Fruit fly (Drosophila melanogaster): ENCODE data around the gene rdgB.

Gene rdgB

DNA sequence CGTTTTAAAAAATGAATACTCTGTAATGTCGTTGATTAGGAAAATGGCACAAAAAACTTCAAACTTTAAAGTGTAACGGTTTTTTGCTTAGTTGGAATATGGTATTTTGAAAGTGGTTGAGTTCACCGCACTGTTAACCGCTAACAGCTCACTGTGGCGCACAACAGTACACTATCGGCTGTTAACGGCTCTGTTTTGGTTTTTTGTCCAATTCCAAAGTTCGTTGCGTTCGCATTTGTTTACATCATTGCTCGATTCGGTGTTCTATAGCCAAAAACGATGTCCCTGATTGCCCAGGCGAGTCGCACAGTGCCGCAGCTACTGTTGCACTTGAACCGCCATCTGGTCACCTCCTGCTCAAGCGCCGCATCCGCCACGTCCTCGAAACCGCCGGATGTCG, 48.9 kb downstream of the rdgB start, which contains the start of gene CG11095 (continued):
- TF ChIP-seq gce (GFP tag; IDR thresholded peaks at IDR 0.05): no peak
- no peak for TF ChIP-seq mam (GFP tag; optimal IDR thresholded peaks at IDR 0.05)
- TF ChIP-seq CG9437 (GFP tag; optimal IDR thresholded peaks at IDR 0.05): no peak
- no peak for TF ChIP-seq CG7987 (GFP tag; optimal IDR thresholded peaks at IDR 0.05)
- TF ChIP-seq insv (GFP tag; optimal IDR thresholded peaks at IDR 0.05): no peak
- no peak for TF ChIP-seq Side (GFP tag; optimal IDR thresholded peaks at IDR 0.05)
- no peak for TF ChIP-seq CG2120 (GFP tag; optimal IDR thresholded peaks at IDR 0.05)
- no peak for TF ChIP-seq Optix (GFP tag; IDR thresholded peaks at IDR 0.05)
- TF ChIP-seq CG12236 (GFP tag; optimal IDR thresholded peaks at IDR 0.05): no peak
- TF ChIP-seq klu (GFP tag; IDR thresholded peaks at IDR 0.05): no peak
- no peak for TF ChIP-seq CG2875 (GFP tag; optimal IDR thresholded peaks at IDR 0.05)
- TF ChIP-seq CG15514 (GFP tag; optimal IDR thresholded peaks at IDR 0.05): peak; percentile 54
- peak; percentile 19 for TF ChIP-seq CTCF (GFP tag; optimal IDR thresholded peaks at IDR 0.05)
- no peak for TF ChIP-seq CG43689 (GFP tag; IDR thresholded peaks at IDR 0.05)
- TF ChIP-seq ttk (GFP tag; IDR thresholded peaks at IDR 0.05): no peak
- TF ChIP-seq CG14441 (GFP tag; IDR thresholded peaks at IDR 0.05): no peak
- peak; percentile 35; the same call in 1 of the 2 replicates for TF ChIP-seq bbx (GFP tag; IDR thresholded peaks at IDR 0.05; ENCODE audit: partially characterized antibody)
- TF ChIP-seq prd (optimal IDR thresholded peaks at IDR 0.05): no peak
- no peak for TF ChIP-seq prd (GFP tag; IDR thresholded peaks at IDR 0.05)
- no peak for TF ChIP-seq CG15479 (GFP tag; optimal IDR thresholded peaks at IDR 0.05)
- TF ChIP-seq HmgZ (tag; optimal IDR thresholded peaks at IDR 0.05): no peak
- TF ChIP-seq H15 (GFP tag; IDR thresholded peaks at IDR 0.05): no peak
- no peak for TF ChIP-seq kah (GFP tag; optimal IDR thresholded peaks at IDR 0.05)
- TF ChIP-seq fd64A (GFP tag; optimal IDR thresholded peaks at IDR 0.05): no peak
- TF ChIP-seq CG2202 (tag; optimal IDR thresholded peaks at IDR 0.05): no peak
- TF ChIP-seq CG6765 (GFP tag; optimal IDR thresholded peaks at IDR 0.05): no peak
- peak; percentile 51 for TF ChIP-seq CG1603 (tag; optimal IDR thresholded peaks at IDR 0.05)
- no peak for TF ChIP-seq ato (GFP tag; IDR thresholded peaks at IDR 0.05; ENCODE audit: partially characterized antibody)
- peak; percentile 34; the same call in 1 of the 3 replicates for TF ChIP-seq CG6791 (GFP tag; IDR thresholded peaks at IDR 0.05; ENCODE audit: partially characterized antibody)
- no peak for TF ChIP-seq zfh1 (GFP tag; IDR thresholded peaks at IDR 0.05)
- TF ChIP-seq br (optimal IDR thresholded peaks at IDR 0.05): no peak
- TF ChIP-seq CG6854 (GFP tag; optimal IDR thresholded peaks at IDR 0.05): no peak
- no peak for TF ChIP-seq Ssrp (tag; optimal IDR thresholded peaks at IDR 0.05)
- TF ChIP-seq Myb (GFP tag; optimal IDR thresholded peaks at IDR 0.05): peak; percentile 91
- TF ChIP-seq CG4360 (GFP tag; IDR thresholded peaks at IDR 0.05): no peak
- no peak for TF ChIP-seq ftz-f1 (GFP tag; optimal IDR thresholded peaks at IDR 0.05)
- TF ChIP-seq CG4617 (GFP tag; optimal IDR thresholded peaks at IDR 0.05; ENCODE audit: borderline replicate concordance): no peak
- no peak for TF ChIP-seq gem (tag; optimal IDR thresholded peaks at IDR 0.05)
- no peak for TF ChIP-seq CG18599 (GFP tag; optimal IDR thresholded peaks at IDR 0.05)
- TF ChIP-seq CG5953 (GFP tag; IDR thresholded peaks at IDR 0.05): no peak
- no peak for TF ChIP-seq Asciz (GFP tag; optimal IDR thresholded peaks at IDR 0.05)
- no peak for TF ChIP-seq Eip74EF (GFP tag; optimal IDR thresholded peaks at IDR 0.05)
- no peak for TF ChIP-seq vfl (GFP tag; optimal IDR thresholded peaks at IDR 0.05)
- no peak for TF ChIP-seq CG3163 (GFP tag; optimal IDR thresholded peaks at IDR 0.05)
- TF ChIP-seq Doc3 (GFP tag; IDR thresholded peaks at IDR 0.05; ENCODE audit: partially characterized antibody): peak; percentile 26; the same call in 1 of the 3 replicates
- no peak for TF ChIP-seq BtbVII (GFP tag; optimal IDR thresholded peaks at IDR 0.05)
- no peak for TF ChIP-seq Hsf (GFP tag; optimal IDR thresholded peaks at IDR 0.05)
- no peak for TF ChIP-seq repo (GFP tag; optimal IDR thresholded peaks at IDR 0.05)
- TF ChIP-seq CG10565 (GFP tag; optimal IDR thresholded peaks at IDR 0.05): no peak
- TF ChIP-seq CG15696 (tag; optimal IDR thresholded peaks at IDR 0.05): no peak
- peak; percentile 77 for TF ChIP-seq CG13287 (GFP tag; IDR thresholded peaks at IDR 0.05; ENCODE audit: partially characterized antibody)
- no peak for TF ChIP-seq fd96Cb (tag; optimal IDR thresholded peaks at IDR 0.05)
